Worm (Caenorhabditis elegans) whole organism, L4 larva: ENCODE measurements around the gene psr-1.

ENCODE experiments used
- Y48G9A.11 ChIP-seq: fragments of 200-800 bp; sonication (Bioruptor generic); IDR thresholded peaks from 2 replicates; pipeline ENCODE4 v1.3.6; 2022; ENCODE audit warnings: missing genetic modification reagents, missing genetic modification characterization, missing compliant biosample characterization
- aly-2 ChIP-seq: sonication (generic microtip); optimal IDR thresholded peaks from 2 replicates; lab custom pipeline; 2018; ENCODE audit warnings: missing biosample characterization, missing genetic modification characterization
- mes-2 ChIP-seq: sonication (generic microtip); optimal IDR thresholded peaks from 2 replicates; lab custom pipeline; 2016; ENCODE audit warnings: missing genotype, mild to moderate bottlenecking, missing genetic modification characterization, missing compliant biosample characterization; ENCODE audit not compliant: poor library complexity, severe bottlenecking
- nhr-10 ChIP-seq: fragments of 150-350 bp; optimal IDR thresholded peaks from 2 replicates; lab custom pipeline; 2014; ENCODE audit warnings: missing biosample characterization, missing genetic modification characterization
- pqm-1 ChIP-seq: sonication (generic microtip); optimal IDR thresholded peaks from 2 replicates; lab custom pipeline; 2017; ENCODE audit warnings: missing biosample characterization, missing genetic modification characterization

DNA sequence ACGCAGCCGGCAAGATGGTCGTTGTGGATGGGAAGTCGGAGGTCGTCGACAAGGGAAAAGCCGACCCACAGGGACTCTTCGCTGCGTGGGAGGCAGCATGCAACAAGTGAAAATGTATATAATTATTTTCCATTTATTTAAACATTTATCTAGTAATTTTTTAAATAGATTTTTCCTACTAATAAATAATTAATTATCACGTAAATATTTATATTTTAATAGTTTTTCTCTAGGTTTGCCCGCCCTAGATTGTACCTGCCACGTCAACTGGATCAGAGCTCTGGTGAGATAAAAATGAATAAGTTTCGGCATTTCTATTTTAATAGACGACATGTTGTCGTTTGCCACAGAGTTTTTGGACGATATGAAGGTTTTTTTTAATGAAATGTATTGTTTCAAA lies at the start of gene psr-1:
- TF ChIP-seq mes-2 (no peak), pqm-1 (no peak), aly-2 (tag; lab: Kevin White, UChicago) (no peak), nhr-10 (tag; lab: Kevin White, UChicago) (no peak), Y48G9A.11 (GFP tag; lab: Robert Waterston, UW) (no peak)
